Worm (Caenorhabditis elegans) whole organism, L4/young adult: ENCODE data around the gene H40L08.7.

Experiments used
- W03F9.2 ChIP-seq: fragments of 150-350 bp; optimal IDR thresholded peaks from 2 replicates; lab custom pipeline; 2014; ENCODE audit warnings: missing biosample characterization, missing genetic modification characterization
- dao-5 ChIP-seq: sonication (generic microtip); optimal IDR thresholded peaks from 2 replicates; lab custom pipeline; 2016; ENCODE audit warnings: missing genotype, missing genetic modification characterization, moderate library complexity, missing compliant biosample characterization
- him-1 ChIP-seq: sonication (generic microtip); optimal IDR thresholded peaks from 2 replicates; lab custom pipeline; 2016; ENCODE audit warnings: missing genotype, missing genetic modification reagents, missing genetic modification characterization, missing compliant biosample characterization

- no peak for TF ChIP-seq him-1 (tag; lab: Kevin White, UChicago)
- no peak for TF ChIP-seq W03F9.2 (tag; lab: Kevin White, UChicago)
- TF ChIP-seq dao-5 = no peak
Observed at ce11 chrX:15039696-15040212, 37.8 kb downstream of the H40L08.7 start.
